Worm (Caenorhabditis elegans) whole organism, L1 larva: Measurements from ENCODE around the gene ceh-33.

Source experiments
- C34B4.2 ChIP-seq: sonication (generic microtip); optimal IDR thresholded peaks from 2 replicates; lab custom pipeline; 2017; ENCODE audit warnings: mild to moderate bottlenecking, missing genetic modification characterization, missing compliant biosample characterization
- F16B12.6 ChIP-seq: fragments of 150-350 bp; optimal IDR thresholded peaks from 2 replicates; lab custom pipeline; 2014; ENCODE audit warnings: missing biosample characterization, missing genetic modification characterization
- alr-1 ChIP-seq: fragments of 200-800 bp; sonication (Bioruptor generic); optimal IDR thresholded peaks from 2 replicates; lab custom pipeline; 2018; ENCODE audit warnings: borderline replicate concordance, mild to moderate bottlenecking, missing genetic modification characterization, missing compliant biosample characterization
- blmp-1 ChIP-seq: fragments of 150-350 bp; optimal IDR thresholded peaks from 2 replicates; lab custom pipeline; 2014; ENCODE audit warnings: missing biosample characterization, missing genetic modification characterization
- ceh-63 ChIP-seq: fragments of 200-800 bp; sonication (Bioruptor generic); optimal IDR thresholded peaks from 2 replicates; lab custom pipeline; 2018; ENCODE audit warnings: mild to moderate bottlenecking, missing genetic modification characterization, missing compliant biosample characterization
- ceh-8 ChIP-seq: fragments of 200-800 bp; sonication (Bioruptor generic); optimal IDR thresholded peaks from 2 replicates; lab custom pipeline; 2018; ENCODE audit warnings: mild to moderate bottlenecking, missing genetic modification characterization, moderate library complexity, missing compliant biosample characterization
- ceh-88 ChIP-seq: fragments of 200-800 bp; sonication (Bioruptor generic); IDR thresholded peaks from 2 replicates; pipeline ENCODE4 v1.3.6; 2022; ENCODE audit warnings: missing genetic modification characterization, missing compliant biosample characterization
- ces-1 ChIP-seq: fragments of 150-350 bp; optimal IDR thresholded peaks from 2 replicates; lab custom pipeline; 2014; ENCODE audit warnings: missing biosample characterization, missing genetic modification reagents, missing genetic modification characterization
- dpl-1 ChIP-seq, 3 experiments: fragments of 150-350 bp in 2 of 3; sonication (generic microtip) in 1 of 3; optimal IDR thresholded peaks; 2 replicates each; lab custom pipeline; 2014 to 2017; ENCODE audit warnings: missing biosample characterization in 3 of 3, missing genetic modification characterization in 3 of 3, missing genetic modification reagents in 3 of 3
- dsc-1 ChIP-seq: sonication (generic microtip); optimal IDR thresholded peaks from 2 replicates; lab custom pipeline; 2016; ENCODE audit warnings: mild to moderate bottlenecking, missing genetic modification characterization, missing compliant biosample characterization
- efl-1 ChIP-seq, 4 experiments: fragments of 150-350 bp; optimal IDR thresholded peaks in 3 of 4; peaks in 1 of 4; 1 replicate in 1 of 4; 2 replicates in 3 of 4; lab custom pipeline; 2014; ENCODE audit warnings: missing biosample characterization in 2 of 4, missing genetic modification characterization in 2 of 4, missing genetic modification reagents in 2 of 4
- efl-3 ChIP-seq: fragments of 200-800 bp; sonication (Bioruptor generic); optimal IDR thresholded peaks from 2 replicates; lab custom pipeline; 2018; ENCODE audit warnings: mild to moderate bottlenecking, missing genetic modification characterization, missing compliant biosample characterization
- egl-13 ChIP-seq: sonication (generic microtip); optimal IDR thresholded peaks from 2 replicates; lab custom pipeline; 2016; ENCODE audit warnings: missing genotype, missing genetic modification reagents, missing genetic modification characterization, missing compliant biosample characterization
- elt-2 ChIP-seq: sonication (generic microtip); optimal IDR thresholded peaks from 2 replicates; lab custom pipeline; 2016; ENCODE audit warnings: missing genetic modification characterization, mild to moderate bottlenecking, inconsistent platforms, missing compliant biosample characterization, missing genetic modification reagents
- elt-3 ChIP-seq, 6 experiments: fragments of 150-350 bp in 1 of 6; sonication (generic microtip); optimal IDR thresholded peaks; 2 replicates each; lab custom pipeline; 2017 to 2018; ENCODE audit warnings: missing biosample characterization in 6 of 6, missing genetic modification characterization in 6 of 6, inconsistent platforms in 1 of 6
- fkh-4 ChIP-seq: sonication (generic microtip); optimal IDR thresholded peaks from 2 replicates; lab custom pipeline; 2016; ENCODE audit warnings: missing compliant biosample characterization, missing genetic modification characterization, borderline replicate concordance
- fos-1 ChIP-seq: fragments of 150-350 bp; optimal IDR thresholded peaks from 2 replicates; lab custom pipeline; 2014; ENCODE audit warnings: missing biosample characterization, missing genetic modification characterization
- grh-1 ChIP-seq: fragments of 200-800 bp; sonication (Bioruptor generic); IDR thresholded peaks from 2 replicates; pipeline ENCODE4 v1.3.6; 2022; ENCODE audit warnings: missing genetic modification reagents, missing genetic modification characterization, missing compliant biosample characterization
- hlh-17 ChIP-seq: fragments of 200-800 bp; sonication (Bioruptor generic); optimal IDR thresholded peaks from 2 replicates; lab custom pipeline; 2018; ENCODE audit warnings: missing genetic modification characterization, mild to moderate bottlenecking, missing compliant biosample characterization, moderate library complexity, borderline replicate concordance
- hlh-4 ChIP-seq: sonication (generic microtip); optimal IDR thresholded peaks from 2 replicates; lab custom pipeline; 2016; ENCODE audit warnings: mild to moderate bottlenecking, missing genetic modification characterization, missing compliant biosample characterization
- hpl-2 ChIP-seq: fragments of 150-350 bp; optimal IDR thresholded peaks from 2 replicates; lab custom pipeline; 2014; ENCODE audit warnings: missing biosample characterization, missing genetic modification reagents, missing genetic modification characterization
- irx-1 ChIP-seq: sonication (generic microtip); optimal IDR thresholded peaks from 2 replicates; lab custom pipeline; 2016; ENCODE audit warnings: missing genetic modification characterization, missing compliant biosample characterization
- jun-1 ChIP-seq: fragments of 150-350 bp; optimal IDR thresholded peaks from 2 replicates; lab custom pipeline; 2014; ENCODE audit warnings: missing biosample characterization, missing genetic modification reagents, missing genetic modification characterization
- lin-13 ChIP-seq: fragments of 150-350 bp; optimal IDR thresholded peaks from 2 replicates; lab custom pipeline; 2014; ENCODE audit warnings: missing biosample characterization, missing genetic modification reagents, missing genetic modification characterization
- lin-14 ChIP-seq: fragments of 200-800 bp; sonication (Bioruptor generic); optimal IDR thresholded peaks from 2 replicates; lab custom pipeline; 2018; ENCODE audit warnings: mild to moderate bottlenecking, missing genetic modification characterization, moderate library complexity, missing compliant biosample characterization
- lin-15B ChIP-seq: fragments of 150-350 bp; sonication (generic microtip); optimal IDR thresholded peaks from 3 replicates; lab custom pipeline; 2014; ENCODE audit warnings: missing biosample characterization, missing genetic modification characterization
- lir-3 ChIP-seq: sonication (generic microtip); optimal IDR thresholded peaks from 2 replicates; lab custom pipeline; 2016; ENCODE audit warnings: mild to moderate bottlenecking, missing genetic modification characterization, moderate library complexity, missing compliant biosample characterization; ENCODE audit not compliant: poor library complexity
- lsy-2 ChIP-seq, 2 experiments: fragments of 150-350 bp; optimal IDR thresholded peaks; 2 replicates each; lab custom pipeline; 2014; ENCODE audit warnings: missing biosample characterization in 2 of 2, missing genetic modification characterization in 2 of 2
- mab-9 ChIP-seq: fragments of 200-800 bp; sonication (Bioruptor generic); IDR thresholded peaks from 2 replicates; pipeline ENCODE4 v1.3.6; 2022; ENCODE audit warnings: missing genetic modification reagents, missing genetic modification characterization, missing compliant biosample characterization
- mef-2 ChIP-seq: fragments of 150-350 bp; optimal IDR thresholded peaks from 2 replicates; lab custom pipeline; 2014; ENCODE audit warnings: missing biosample characterization, missing genetic modification characterization
- nhr-12 ChIP-seq: sonication (generic microtip); optimal IDR thresholded peaks from 2 replicates; lab custom pipeline; 2017; ENCODE audit warnings: missing biosample characterization, missing genetic modification characterization
- nhr-47 ChIP-seq: sonication (generic microtip); optimal IDR thresholded peaks from 2 replicates; lab custom pipeline; 2016; ENCODE audit warnings: mild to moderate bottlenecking, missing genetic modification characterization, moderate library complexity, missing compliant biosample characterization
- nhr-71 ChIP-seq: sonication (generic microtip); optimal IDR thresholded peaks from 2 replicates; lab custom pipeline; 2016; ENCODE audit warnings: mild to moderate bottlenecking, missing genetic modification characterization, moderate library complexity, missing compliant biosample characterization
- nhr-77 ChIP-seq: fragments of 150-350 bp; optimal IDR thresholded peaks from 2 replicates; lab custom pipeline; 2014; ENCODE audit warnings: missing biosample characterization, missing genetic modification characterization
- nhr-84 ChIP-seq: sonication (generic microtip); optimal IDR thresholded peaks from 2 replicates; lab custom pipeline; 2017; ENCODE audit warnings: missing biosample characterization, missing genetic modification characterization
- pax-3 ChIP-seq: fragments of 200-800 bp; sonication (Bioruptor generic); optimal IDR thresholded peaks from 2 replicates; lab custom pipeline; 2018; ENCODE audit warnings: mild to moderate bottlenecking, missing genetic modification characterization, moderate library complexity, missing compliant biosample characterization
- pqm-1 ChIP-seq: sonication (generic microtip); optimal IDR thresholded peaks from 3 replicates; lab custom pipeline; 2017; ENCODE audit warnings: missing biosample characterization, missing genetic modification characterization
- rnt-1 ChIP-seq: sonication (generic microtip); optimal IDR thresholded peaks from 2 replicates; lab custom pipeline; 2016; ENCODE audit warnings: mild to moderate bottlenecking, missing genetic modification characterization, moderate library complexity, missing compliant biosample characterization
- skn-1 ChIP-seq: fragments of 150-350 bp; optimal IDR thresholded peaks from 2 replicates; lab custom pipeline; 2014; ENCODE audit warnings: missing biosample characterization, missing genetic modification characterization
- snu-23 ChIP-seq: sonication (generic microtip); optimal IDR thresholded peaks from 2 replicates; lab custom pipeline; 2016; ENCODE audit warnings: missing genetic modification characterization, missing compliant biosample characterization
- sox-4 ChIP-seq: sonication (generic microtip); optimal IDR thresholded peaks from 2 replicates; lab custom pipeline; 2016; ENCODE audit warnings: missing genetic modification characterization, missing compliant biosample characterization
- sptf-1 ChIP-seq: fragments of 150-350 bp; optimal IDR thresholded peaks from 2 replicates; lab custom pipeline; 2014; ENCODE audit warnings: missing biosample characterization, missing genetic modification characterization
- sup-37 ChIP-seq: fragments of 200-800 bp; sonication (Bioruptor generic); optimal IDR thresholded peaks from 2 replicates; lab custom pipeline; 2018; ENCODE audit warnings: mild to moderate bottlenecking, missing genetic modification characterization, missing compliant biosample characterization
- swsn-7 ChIP-seq: sonication (generic microtip); optimal IDR thresholded peaks from 2 replicates; lab custom pipeline; 2016; ENCODE audit warnings: missing genetic modification characterization, missing compliant biosample characterization
- tbx-2 ChIP-seq: sonication (generic microtip); optimal IDR thresholded peaks from 2 replicates; lab custom pipeline; 2016; ENCODE audit warnings: missing genetic modification characterization, missing compliant biosample characterization
- tlp-1 ChIP-seq: fragments of 150-350 bp; optimal IDR thresholded peaks from 2 replicates; lab custom pipeline; 2014; ENCODE audit warnings: missing biosample characterization, missing genetic modification characterization
- unc-130 ChIP-seq: fragments of 150-350 bp; optimal IDR thresholded peaks from 2 replicates; lab custom pipeline; 2017; ENCODE audit warnings: missing biosample characterization, missing genetic modification characterization, inconsistent platforms
- unc-30 ChIP-seq: sonication (generic microtip); optimal IDR thresholded peaks from 2 replicates; lab custom pipeline; 2017; ENCODE audit warnings: missing biosample characterization, missing genetic modification characterization
- ztf-4 ChIP-seq: fragments of 150-350 bp; optimal IDR thresholded peaks from 2 replicates; lab custom pipeline; 2014; ENCODE audit warnings: missing biosample characterization, missing genetic modification characterization

The ceh-33 gene

ce11 chrV:5329677-5330266, 5.3 kb upstream of the ceh-33 start (continued):
- TF ChIP-seq grh-1 (GFP tag; lab: Robert Waterston, UW), result no peak
- TF ChIP-seq hpl-2 (GFP tag; lab: Kevin White, UChicago), result no peak
- TF ChIP-seq nhr-77, result peak; percentile 45
- no peak for TF ChIP-seq ztf-4 (tag; lab: Kevin White, UChicago)
- TF ChIP-seq efl-3 (GFP tag; lab: Kevin White, UChicago), result no peak
- no peak for TF ChIP-seq irx-1
- no peak for TF ChIP-seq sup-37 (GFP tag; lab: Kevin White, UChicago)
- TF ChIP-seq rnt-1, result peak; percentile 36
- no peak for TF ChIP-seq nhr-12 (tag; lab: Kevin White, UChicago)
- TF ChIP-seq unc-30 (tag; lab: Kevin White, UChicago), result no peak
- TF ChIP-seq dpl-1 (GFP tag; optimal IDR thresholded peaks at IDR 0.05; lab: Kevin White, UChicago), result peak in 2 of 3 experiments; percentile 8 to 18
- no peak for TF ChIP-seq alr-1 (tag; lab: Kevin White, UChicago)
- TF ChIP-seq nhr-84 (tag; lab: Kevin White, UChicago), result no peak
- TF ChIP-seq lin-14, result peak; percentile 86
- no peak for TF ChIP-seq F16B12.6 (tag; lab: Kevin White, UChicago)
- peak; percentile 93 for TF ChIP-seq blmp-1 (tag; lab: Kevin White, UChicago)
- no peak for TF ChIP-seq sox-4 (tag; lab: Kevin White, UChicago)
- TF ChIP-seq egl-13 (tag; lab: Kevin White, UChicago), result no peak
- no peak for TF ChIP-seq hlh-4 (tag; lab: Kevin White, UChicago)
- TF ChIP-seq skn-1 (tag; lab: Kevin White, UChicago), result no peak
- no peak for TF ChIP-seq fos-1 (tag; lab: Kevin White, UChicago)
- peak; percentile 51 for TF ChIP-seq nhr-71 (tag; lab: Kevin White, UChicago)
- no peak for TF ChIP-seq tlp-1
- TF ChIP-seq lin-13 (GFP tag; lab: Kevin White, UChicago), result no peak
- no peak for TF ChIP-seq tbx-2 (tag; lab: Kevin White, UChicago)
- no peak for TF ChIP-seq lin-15B (tag; lab: Kevin White, UChicago)
- no peak for TF ChIP-seq jun-1 (tag; lab: Kevin White, UChicago)
- no peak for TF ChIP-seq swsn-7 (tag; lab: Kevin White, UChicago)
- peak in 2 of 6 experiments; percentile 17 to 49 for TF ChIP-seq elt-3 (tag; optimal IDR thresholded peaks at IDR 0.05; lab: Kevin White, UChicago)
- TF ChIP-seq mab-9 (GFP tag; lab: Robert Waterston, UW), result no peak
- no peak for TF ChIP-seq C34B4.2
- TF ChIP-seq efl-1 (optimal IDR thresholded peaks at IDR 0.05; lab: Kevin White, UChicago), result peak in 1 of 2 experiments; percentile 5
- peak; percentile 13 to 94 for TF ChIP-seq efl-1 (GFP tag; optimal IDR thresholded peaks at IDR 0.05 in 1 of 2; lab: Kevin White, UChicago)
- TF ChIP-seq hlh-17 (GFP tag; lab: Kevin White, UChicago), result no peak
- peak; percentile 50 for TF ChIP-seq snu-23 (GFP tag; lab: Kevin White, UChicago)
- TF ChIP-seq pqm-1 (tag; lab: Kevin White, UChicago), result no peak
- peak; percentile 28 for TF ChIP-seq nhr-47 (tag; lab: Kevin White, UChicago)
- TF ChIP-seq elt-2 (tag; lab: Kevin White, UChicago), result peak; percentile 46
- TF ChIP-seq ceh-63, result no peak
- peak in 1 of 2 experiments; percentile 39 for TF ChIP-seq lsy-2 (tag; optimal IDR thresholded peaks at IDR 0.05; lab: Kevin White, UChicago)
- no peak for TF ChIP-seq fkh-4
- no peak for TF ChIP-seq unc-130 (tag; lab: Kevin White, UChicago)
- TF ChIP-seq sptf-1 (tag; lab: Kevin White, UChicago), result no peak
- TF ChIP-seq dsc-1 (tag; lab: Kevin White, UChicago), result peak; percentile 25
- no peak for TF ChIP-seq lir-3
- no peak for TF ChIP-seq ces-1
- TF ChIP-seq mef-2, result no peak
- no peak for TF ChIP-seq pax-3 (tag; lab: Kevin White, UChicago)
- no peak for TF ChIP-seq ceh-88
- TF ChIP-seq ceh-8, result no peak
